Worm (Caenorhabditis elegans): ENCODE data around the gene urm-1.

DNA sequence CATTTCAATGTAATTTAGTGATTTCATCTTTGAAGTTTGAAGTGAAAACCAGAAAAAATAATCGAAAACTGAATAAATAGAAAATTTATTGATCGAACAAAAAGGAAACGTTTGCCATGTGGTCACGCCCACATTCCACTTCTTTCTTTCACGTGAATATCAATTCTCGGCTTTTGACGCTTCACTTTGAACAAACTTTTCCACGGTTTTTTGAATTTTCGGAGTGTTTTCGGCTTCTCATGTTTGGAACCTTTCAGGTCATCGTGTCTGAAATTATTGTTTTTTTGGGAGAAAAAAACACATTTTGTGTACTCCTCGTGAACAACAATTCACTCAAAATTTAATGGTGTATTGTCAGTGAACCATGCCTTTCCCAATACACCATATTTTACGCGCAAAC, 47.6 kb downstream of the urm-1 start, which contains the start of gene T21C12.8:
- TF ChIP-seq hsf-1 (GFP tag; IDR thresholded peaks at IDR 0.05) (no peak), snpc-4 (GFP tag; optimal IDR thresholded peaks at IDR 0.05) (no peak), snpc-4 (tag; optimal IDR thresholded peaks at IDR 0.05) (no peak), ama-1 (optimal IDR thresholded peaks at IDR 0.05) (no peak), ama-1 (GFP tag; optimal IDR thresholded peaks at IDR 0.05) (no peak), rpc-1 (optimal IDR thresholded peaks at IDR 0.05) (no peak), rpc-1 (tag; optimal IDR thresholded peaks at IDR 0.05) (no peak), Y53F4B.3 (GFP tag; IDR thresholded peaks at IDR 0.05) (no peak), nfya-1 (tag; optimal IDR thresholded peaks at IDR 0.05; ENCODE audit: borderline replicate concordance, insufficient read depth) (no peak)
